Fruit fly (Drosophila melanogaster): ENCODE results near the gene stumps.
A peak's percentile ranks its signal among the peaks of the same experiment; 100 is the strongest.

The stumps gene

DNA sequence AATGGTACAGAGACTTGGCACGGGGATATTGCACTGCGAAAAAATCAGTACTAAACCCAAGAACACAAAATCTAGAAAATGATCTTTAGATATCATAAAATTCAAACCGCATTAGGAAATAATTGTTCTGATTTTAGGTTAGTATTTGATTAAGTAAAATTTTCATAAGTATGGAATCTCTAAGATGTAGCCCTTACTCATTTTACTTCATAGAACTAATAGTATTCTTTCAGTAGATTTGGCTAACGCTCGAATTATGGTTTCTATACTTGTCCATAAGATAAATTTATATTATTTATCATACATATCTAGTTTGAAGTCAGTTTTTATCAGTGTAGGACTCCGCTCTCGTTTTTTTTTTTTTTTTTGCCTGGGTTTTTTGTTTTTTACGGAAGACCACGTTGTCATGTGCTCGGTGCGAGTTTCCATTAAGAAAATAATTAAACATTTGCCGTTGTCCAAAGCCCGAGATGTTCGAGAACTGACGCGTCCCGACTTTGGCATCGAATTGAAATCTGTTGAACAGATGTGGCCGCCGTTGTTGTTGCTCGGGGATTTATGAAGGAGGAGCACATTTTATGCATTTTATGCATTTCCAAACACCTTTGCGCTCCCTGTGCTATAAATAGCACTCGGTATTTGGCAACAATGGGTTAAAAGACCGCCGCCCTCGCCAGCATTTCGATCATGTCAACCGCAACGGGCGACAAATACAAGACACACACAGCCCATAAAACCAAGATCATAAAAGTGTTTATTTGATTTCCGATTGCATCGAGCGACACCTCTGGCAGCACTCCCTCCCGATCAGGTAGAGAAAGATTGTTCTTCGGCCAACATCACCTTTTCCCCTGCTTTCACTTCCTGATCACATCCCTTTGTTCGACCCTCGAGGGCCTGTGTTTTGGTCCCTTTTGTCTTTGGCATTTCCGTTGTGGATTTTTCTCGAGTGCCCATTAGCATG lies 9.7 kb downstream of the stumps start:
- TF ChIP-seq h (GFP tag; optimal IDR thresholded peaks at IDR 0.05) (no peak), Rel (GFP tag; optimal IDR thresholded peaks at IDR 0.05) (no peak), Rel (tag; optimal IDR thresholded peaks at IDR 0.05) (no peak), Hr78 (GFP tag; optimal IDR thresholded peaks at IDR 0.05) (no peak), Sp1 (GFP tag; optimal IDR thresholded peaks at IDR 0.05) (no peak), rgr (GFP tag; optimal IDR thresholded peaks at IDR 0.05) (no peak), sage (GFP tag; optimal IDR thresholded peaks at IDR 0.05) (no peak), CG32264 (GFP tag; optimal IDR thresholded peaks at IDR 0.05) (no peak), GATAd (GFP tag; optimal IDR thresholded peaks at IDR 0.05) (no peak), br (GFP tag; optimal IDR thresholded peaks at IDR 0.05) (no peak), usp (GFP tag; optimal IDR thresholded peaks at IDR 0.05) (no peak), OdsH (GFP tag; optimal IDR thresholded peaks at IDR 0.05) (no peak), Hr83 (GFP tag; optimal IDR thresholded peaks at IDR 0.05; ENCODE audit: poor library complexity, severe bottlenecking) (no peak), brk (GFP tag; optimal IDR thresholded peaks at IDR 0.05) (no peak)

DNA sequence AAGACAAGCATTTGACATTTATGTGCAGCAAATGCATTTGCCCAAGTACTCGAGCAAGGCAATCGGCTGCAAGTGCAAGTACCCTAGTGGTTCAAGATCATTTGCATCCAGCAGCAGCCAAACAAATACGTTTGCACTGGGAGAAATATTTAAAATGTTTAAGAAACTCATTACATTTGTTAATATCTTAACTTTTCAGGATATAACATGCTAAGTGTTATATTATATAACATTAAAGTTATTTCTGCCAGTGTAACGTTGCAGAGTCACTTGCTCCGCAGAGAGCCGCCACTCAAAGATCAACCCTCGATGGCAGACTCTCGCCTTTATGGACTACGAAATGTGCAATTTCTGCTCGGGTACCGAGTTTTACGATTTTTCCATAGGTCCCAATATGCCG lies 12.5 kb downstream of the stumps start:
- no peak for TF ChIP-seq tai (GFP tag; optimal IDR thresholded peaks at IDR 0.05)
- no peak for TF ChIP-seq Sp1 (GFP tag; optimal IDR thresholded peaks at IDR 0.05)
- no peak for TF ChIP-seq Dfd (GFP tag; optimal IDR thresholded peaks at IDR 0.05)
- TF ChIP-seq CG9705 (GFP tag; optimal IDR thresholded peaks at IDR 0.05) = no peak
- TF ChIP-seq Rel (GFP tag; optimal IDR thresholded peaks at IDR 0.05) = no peak
- no peak for TF ChIP-seq Rel (tag; optimal IDR thresholded peaks at IDR 0.05)
- no peak for TF ChIP-seq dl (GFP tag; optimal IDR thresholded peaks at IDR 0.05; ENCODE audit: insufficient read depth in 1 of 2, partially characterized antibody in 2 of 2)
- no peak for TF ChIP-seq Hr78 (GFP tag; optimal IDR thresholded peaks at IDR 0.05)
- no peak for TF ChIP-seq HLH106 (tag; optimal IDR thresholded peaks at IDR 0.05)
- no peak for TF ChIP-seq Abd-B (GFP tag; optimal IDR thresholded peaks at IDR 0.05)
- TF ChIP-seq CG32264 (GFP tag; optimal IDR thresholded peaks at IDR 0.05) = no peak
- TF ChIP-seq brk (GFP tag; optimal IDR thresholded peaks at IDR 0.05) = no peak
- no peak for TF ChIP-seq Jra (GFP tag; optimal IDR thresholded peaks at IDR 0.05)
- TF ChIP-seq N (GFP tag; optimal IDR thresholded peaks at IDR 0.05) = no peak

- TF ChIP-seq fru (GFP tag; optimal IDR thresholded peaks at IDR 0.05) (no peak), OdsH (GFP tag; optimal IDR thresholded peaks at IDR 0.05) (peak; percentile 20), psq (GFP tag; optimal IDR thresholded peaks at IDR 0.05) (peak; percentile 18), sage (GFP tag; optimal IDR thresholded peaks at IDR 0.05) (no peak), h (GFP tag; optimal IDR thresholded peaks at IDR 0.05) (peak; percentile 17), foxo (GFP tag; optimal IDR thresholded peaks at IDR 0.05) (peak in 1 of 2 experiments; percentile 32), N (GFP tag; optimal IDR thresholded peaks at IDR 0.05) (no peak), Mio (GFP tag; optimal IDR thresholded peaks at IDR 0.05) (no peak), br (GFP tag; optimal IDR thresholded peaks at IDR 0.05) (no peak), pan (optimal IDR thresholded peaks at IDR 0.05) (peak; percentile 76), HLH106 (tag; optimal IDR thresholded peaks at IDR 0.05) (peak; percentile 14), sv (GFP tag; optimal IDR thresholded peaks at IDR 0.05) (peak; percentile 41), Hr78 (GFP tag; optimal IDR thresholded peaks at IDR 0.05) (no peak), dl (GFP tag; optimal IDR thresholded peaks at IDR 0.05; ENCODE audit: insufficient read depth in 1 of 2, partially characterized antibody in 2 of 2) (no peak), Abd-B (GFP tag; optimal IDR thresholded peaks at IDR 0.05) (no peak), rgr (GFP tag; optimal IDR thresholded peaks at IDR 0.05) (peak; percentile 15), GATAd (GFP tag; optimal IDR thresholded peaks at IDR 0.05) (no peak)
Observed at dm6 chr3R:14590753-14591535, 13.9 kb downstream of the stumps start.

- peak; percentile 10 for TF ChIP-seq fru (GFP tag; optimal IDR thresholded peaks at IDR 0.05)
- TF ChIP-seq foxo (GFP tag; optimal IDR thresholded peaks at IDR 0.05) = peak in 1 of 2 experiments; percentile 18
- no peak for TF ChIP-seq Myc (optimal IDR thresholded peaks at IDR 0.05)
- TF ChIP-seq dl (GFP tag; optimal IDR thresholded peaks at IDR 0.05; ENCODE audit: insufficient read depth in 1 of 2, partially characterized antibody in 2 of 2) = no peak
- peak; percentile 5 for TF ChIP-seq HLH106 (tag; optimal IDR thresholded peaks at IDR 0.05)
- no peak for TF ChIP-seq ey (GFP tag; optimal IDR thresholded peaks at IDR 0.05)
- no peak for TF ChIP-seq pan (optimal IDR thresholded peaks at IDR 0.05)
Observed at dm6 chr3R:14597935-14598424, 21.0 kb downstream of the stumps start.

Data from whole organism, wandering third instar larva.